Worm (Caenorhabditis elegans): ENCODE data around the gene fbxa-74.

DNA sequence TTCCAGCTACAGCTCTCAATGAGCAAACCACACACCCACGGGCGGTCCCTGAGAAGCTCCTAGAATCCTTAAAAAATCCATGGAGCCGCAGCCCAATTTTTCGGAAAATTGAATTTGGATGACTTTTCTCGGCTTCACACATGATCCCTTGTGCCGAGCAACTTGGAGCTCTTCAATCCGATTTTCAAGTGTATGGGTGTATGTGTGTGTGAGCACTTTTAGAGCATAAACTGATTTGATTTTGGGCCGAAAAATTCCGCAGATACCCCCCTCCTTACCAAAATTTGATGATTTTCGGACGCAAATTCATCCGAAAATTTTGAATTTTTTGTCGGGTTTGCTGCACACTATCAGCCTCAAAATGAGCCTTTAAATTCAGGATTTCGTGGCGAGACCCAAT, 33.1 kb upstream of the fbxa-74 start:
- TF ChIP-seq ama-1 (optimal IDR thresholded peaks at IDR 0.05) (no peak), B0310.2 (tag; optimal IDR thresholded peaks at IDR 0.05) (no peak), hmbx-1 (tag; optimal IDR thresholded peaks at IDR 0.05) (no peak), hnd-1 (tag; optimal IDR thresholded peaks at IDR 0.05) (no peak), sea-1 (GFP tag; conservative IDR thresholded peaks at IDR 0.05) (no peak), ceh-13 (GFP tag; optimal IDR thresholded peaks at IDR 0.05) (no peak), hmg-4 (GFP tag; optimal IDR thresholded peaks at IDR 0.05) (no peak), ceh-36 (tag; optimal IDR thresholded peaks at IDR 0.05) (no peak), ets-7 (tag; optimal IDR thresholded peaks at IDR 0.05) (no peak), tra-4 (tag; optimal IDR thresholded peaks at IDR 0.05) (no peak), tbx-11 (GFP tag; IDR thresholded peaks at IDR 0.05) (no peak), aly-1 (tag; optimal IDR thresholded peaks at IDR 0.05) (no peak), flt-1 (GFP tag; IDR thresholded peaks at IDR 0.05) (no peak), scrt-1 (GFP tag; IDR thresholded peaks at IDR 0.05) (no peak)

Measured in whole organism, early embryonic.